Worm (Caenorhabditis elegans): ENCODE results near the gene cri-2.

ce11 chrV:8239928-8240327, 38.3 kb downstream of the cri-2 start, which contains the start of gene C16D9.3:
- TF ChIP-seq ets-4 (tag; optimal IDR thresholded peaks at IDR 0.05) (no peak), nhr-11 (tag; optimal IDR thresholded peaks at IDR 0.05) (no peak), pha-4 (tag; optimal IDR thresholded peaks at IDR 0.05) (no peak), gmeb-2 (tag; optimal IDR thresholded peaks at IDR 0.05) (no peak), mec-3 (tag; optimal IDR thresholded peaks at IDR 0.05; ENCODE audit: borderline replicate concordance) (no peak), tbx-2 (tag; optimal IDR thresholded peaks at IDR 0.05) (no peak), tbx-7 (tag; optimal IDR thresholded peaks at IDR 0.05) (no peak), rnt-1 (tag; optimal IDR thresholded peaks at IDR 0.05) (no peak), lim-6 (tag; optimal IDR thresholded peaks at IDR 0.05) (no peak), unc-86 (tag; optimal IDR thresholded peaks at IDR 0.05) (no peak), fkh-10 (GFP tag; optimal IDR thresholded peaks at IDR 0.05) (no peak), pqm-1 (tag; optimal IDR thresholded peaks at IDR 0.05) (no peak)
